Worm (Caenorhabditis elegans) whole organism, L3 larva: ENCODE measurements around the gene slc-36.1.

Experiments used
- R02D3.7 ChIP-seq: fragments of 150-350 bp; optimal IDR thresholded peaks from 2 replicates; lab custom pipeline; 2014; ENCODE audit warnings: missing biosample characterization, missing genetic modification characterization
- ama-1 ChIP-seq: fragments of 150-350 bp; optimal IDR thresholded peaks from 2 replicates; lab custom pipeline; 2018
- ceh-28 ChIP-seq: fragments of 150-350 bp; optimal IDR thresholded peaks from 2 replicates; lab custom pipeline; 2014; ENCODE audit warnings: missing biosample characterization, missing genetic modification reagents, missing genetic modification characterization
- ceh-82 ChIP-seq: fragments of 150-350 bp; optimal IDR thresholded peaks from 2 replicates; lab custom pipeline; 2014; ENCODE audit warnings: missing biosample characterization, missing genetic modification characterization
- ceh-9 ChIP-seq: sonication (generic microtip); optimal IDR thresholded peaks from 2 replicates; lab custom pipeline; 2018; ENCODE audit warnings: missing biosample characterization, missing genetic modification characterization
- elt-1 ChIP-seq: fragments of 150-350 bp; optimal IDR thresholded peaks from 2 replicates; lab custom pipeline; 2014; ENCODE audit warnings: missing biosample characterization, missing genetic modification characterization
- elt-2 ChIP-seq: sonication (generic microtip); optimal IDR thresholded peaks from 2 replicates; lab custom pipeline; 2016; ENCODE audit warnings: missing genetic modification reagents, mild to moderate bottlenecking, missing genetic modification characterization, missing compliant biosample characterization
- elt-3 ChIP-seq, 3 experiments: fragments of 150-350 bp in 1 of 3; sonication (generic microtip) in 2 of 3; optimal IDR thresholded peaks; 2 replicates in 2 of 3; 4 replicates in 1 of 3; lab custom pipeline; 2014 to 2017; ENCODE audit warnings: missing biosample characterization in 3 of 3, missing genetic modification characterization in 3 of 3
- eor-1 ChIP-seq, 2 experiments: fragments of 150-350 bp; optimal IDR thresholded peaks; 2 replicates each; lab custom pipeline; 2014 to 2018; ENCODE audit warnings: missing biosample characterization in 2 of 2, missing genetic modification characterization in 2 of 2
- fkh-10 ChIP-seq: sonication (generic microtip); optimal IDR thresholded peaks from 2 replicates; lab custom pipeline; 2017; ENCODE audit warnings: missing biosample characterization, missing genetic modification reagents, missing genetic modification characterization
- fkh-2 ChIP-seq: fragments of 150-350 bp; optimal IDR thresholded peaks from 2 replicates; lab custom pipeline; 2014; ENCODE audit warnings: missing biosample characterization, missing genetic modification reagents, missing genetic modification characterization
- fos-1 ChIP-seq: fragments of 150-350 bp; optimal IDR thresholded peaks from 2 replicates; lab custom pipeline; 2014; ENCODE audit warnings: missing biosample characterization, missing genetic modification characterization
- hmg-11 ChIP-seq: sonication (generic microtip); optimal IDR thresholded peaks from 2 replicates; lab custom pipeline; 2016; ENCODE audit warnings: missing genetic modification characterization, missing compliant biosample characterization
- jun-1 ChIP-seq: fragments of 150-350 bp; optimal IDR thresholded peaks from 2 replicates; lab custom pipeline; 2014; ENCODE audit warnings: missing biosample characterization, missing genetic modification reagents, missing genetic modification characterization
- lin-15B ChIP-seq: fragments of 150-350 bp; optimal IDR thresholded peaks from 2 replicates; lab custom pipeline; 2014; ENCODE audit warnings: missing biosample characterization, missing genetic modification characterization
- lin-39 ChIP-seq: fragments of 150-350 bp; optimal IDR thresholded peaks from 2 replicates; lab custom pipeline; 2018; ENCODE audit warnings: missing biosample characterization, missing genetic modification reagents, missing genetic modification characterization
- lsy-12 ChIP-seq: sonication (generic microtip); optimal IDR thresholded peaks from 2 replicates; lab custom pipeline; 2016; ENCODE audit warnings: mild to moderate bottlenecking, missing genetic modification characterization, missing compliant biosample characterization
- mml-1 ChIP-seq: fragments of 150-350 bp; sonication (generic microtip); optimal IDR thresholded peaks from 3 replicates; lab custom pipeline; 2014; ENCODE audit warnings: missing biosample characterization, missing genetic modification characterization
- nfya-1 ChIP-seq: sonication (generic microtip); optimal IDR thresholded peaks from 2 replicates; lab custom pipeline; 2017; ENCODE audit warnings: missing genetic modification characterization, mild to moderate bottlenecking, missing compliant biosample characterization, antibody characterized with exemption, moderate library complexity; ENCODE audit not compliant: insufficient read depth
- nhr-237 ChIP-seq: fragments of 150-350 bp; optimal IDR thresholded peaks from 2 replicates; lab custom pipeline; 2014; ENCODE audit warnings: missing biosample characterization, missing genetic modification characterization
- nhr-25 ChIP-seq: sonication (generic microtip); optimal IDR thresholded peaks from 2 replicates; lab custom pipeline; 2017; ENCODE audit warnings: missing biosample characterization, missing genetic modification characterization
- nhr-28 ChIP-seq: fragments of 150-350 bp; optimal IDR thresholded peaks from 2 replicates; lab custom pipeline; 2014; ENCODE audit warnings: missing biosample characterization, missing genetic modification characterization
- nhr-43 ChIP-seq: sonication (generic microtip); optimal IDR thresholded peaks from 2 replicates; lab custom pipeline; 2016; ENCODE audit warnings: mild to moderate bottlenecking, missing genetic modification characterization, missing compliant biosample characterization; ENCODE audit not compliant: poor library complexity, severe bottlenecking
- nhr-67 ChIP-seq: fragments of 150-350 bp; optimal IDR thresholded peaks from 2 replicates; lab custom pipeline; 2014; ENCODE audit warnings: missing biosample characterization, missing genetic modification characterization
- nhr-77 ChIP-seq: fragments of 150-350 bp; optimal IDR thresholded peaks from 2 replicates; lab custom pipeline; 2014; ENCODE audit warnings: missing biosample characterization, missing genetic modification characterization
- pha-4 ChIP-seq: fragments of 150-350 bp; optimal IDR thresholded peaks from 2 replicates; lab custom pipeline; 2014; ENCODE audit warnings: missing biosample characterization, missing genetic modification reagents, missing genetic modification characterization
- sea-2 ChIP-seq: fragments of 150-350 bp; sonication (generic microtip); optimal IDR thresholded peaks from 4 replicates; lab custom pipeline; 2014; ENCODE audit warnings: missing biosample characterization, missing genetic modification reagents, missing genetic modification characterization
- skn-1 ChIP-seq: fragments of 150-350 bp; optimal IDR thresholded peaks from 2 replicates; lab custom pipeline; 2014; ENCODE audit warnings: missing biosample characterization, missing genetic modification characterization
- snpc-4 ChIP-seq: fragments of 150-350 bp; optimal IDR thresholded peaks from 2 replicates; lab custom pipeline; 2014; ENCODE audit warnings: missing biosample characterization, missing genetic modification characterization
- tbx-2 ChIP-seq: sonication (generic microtip); optimal IDR thresholded peaks from 2 replicates; lab custom pipeline; 2016; ENCODE audit warnings: mild to moderate bottlenecking, missing genetic modification characterization, missing compliant biosample characterization
- unc-39 ChIP-seq: sonication (generic microtip); optimal IDR thresholded peaks from 4 replicates; lab custom pipeline; 2017; ENCODE audit warnings: missing biosample characterization, missing genetic modification characterization
- unc-62 ChIP-seq: fragments of 150-350 bp; sonication (generic microtip); optimal IDR thresholded peaks from 4 replicates; lab custom pipeline; 2014; ENCODE audit warnings: missing biosample characterization, missing genetic modification reagents, missing genetic modification characterization
- zag-1 ChIP-seq: fragments of 150-350 bp; optimal IDR thresholded peaks from 2 replicates; lab custom pipeline; 2014; ENCODE audit warnings: missing biosample characterization, missing genetic modification characterization
- ztf-4 ChIP-seq: fragments of 150-350 bp; optimal IDR thresholded peaks from 2 replicates; lab custom pipeline; 2014; ENCODE audit warnings: missing biosample characterization, missing genetic modification characterization

Gene slc-36.1

ce11 chrIII:13343117-13343516, 35.8 kb downstream of the slc-36.1 start, which contains the start of gene ife-1:
TSS of gene ife-1 (plus strand) at chrIII:13343417.
- TF ChIP-seq nhr-67 (tag; lab: Kevin White, UChicago) (no peak), tbx-2 (tag; lab: Kevin White, UChicago) (no peak), lsy-12 (no peak), nhr-77 (tag; lab: Kevin White, UChicago) (no peak), pha-4 (no peak), ama-1 (lab: Kevin White, UChicago) (no peak), ceh-28 (no peak), skn-1 (tag; lab: Kevin White, UChicago) (no peak), fkh-2 (no peak), lin-39 (tag; lab: Kevin White, UChicago) (no peak), R02D3.7 (tag; lab: Kevin White, UChicago) (no peak), lin-15B (no peak), fos-1 (tag; lab: Kevin White, UChicago) (no peak), nhr-43 (tag; lab: Kevin White, UChicago) (no peak), fkh-10 (GFP tag; lab: Kevin White, UChicago) (no peak), ceh-82 (tag; lab: Kevin White, UChicago) (no peak)

ce11 chrIII:13343562-13344139, 36.3 kb downstream of the slc-36.1 start:
- TF ChIP-seq nhr-28 (tag; lab: Kevin White, UChicago) (no peak), mml-1 (tag; lab: Kevin White, UChicago) (no peak), zag-1 (tag; lab: Kevin White, UChicago) (no peak), eor-1 (tag; optimal IDR thresholded peaks at IDR 0.05; lab: Kevin White, UChicago) (no peak), unc-39 (tag; lab: Kevin White, UChicago) (no peak), snpc-4 (tag; lab: Kevin White, UChicago) (no peak), elt-3 (tag; optimal IDR thresholded peaks at IDR 0.05; lab: Kevin White, UChicago) (no peak)

ce11 chrIII:13344538-13345136, 37.3 kb downstream of the slc-36.1 start, which contains the start of gene acaa-2:
TSS of gene acaa-2 (plus strand) at chrIII:13344937.
- no peak for TF ChIP-seq ztf-4
- TF ChIP-seq skn-1 (tag; lab: Kevin White, UChicago): peak; percentile 93
- peak; percentile 0 for TF ChIP-seq lin-15B
- TF ChIP-seq R02D3.7 (tag; lab: Kevin White, UChicago): no peak
- peak; percentile 34 for TF ChIP-seq hmg-11 (tag; lab: Kevin White, UChicago)
- TF ChIP-seq unc-62: no peak
- TF ChIP-seq nhr-237 (tag; lab: Kevin White, UChicago): no peak
- peak; percentile 56 for TF ChIP-seq elt-2
- no peak for TF ChIP-seq fkh-2
- no peak for TF ChIP-seq ceh-9 (tag; lab: Kevin White, UChicago)
- TF ChIP-seq nfya-1 (tag; lab: Kevin White, UChicago): peak; percentile 40
- no peak for TF ChIP-seq tbx-2 (tag; lab: Kevin White, UChicago)
- no peak for TF ChIP-seq unc-39 (tag; lab: Kevin White, UChicago)
- no peak for TF ChIP-seq elt-1 (tag; lab: Kevin White, UChicago)
- TF ChIP-seq nhr-25 (tag; lab: Kevin White, UChicago): peak; percentile 35
- no peak for TF ChIP-seq jun-1 (tag; lab: Kevin White, UChicago)
- no peak for TF ChIP-seq sea-2 (GFP tag; lab: Kevin White, UChicago)
- TF ChIP-seq, all 47 proteins: peak for 6

- peak; percentile 22 for TF ChIP-seq elt-2
- TF ChIP-seq hmg-11 (tag; lab: Kevin White, UChicago): peak; percentile 11
- peak; percentile 24 for TF ChIP-seq lsy-12
- TF ChIP-seq nhr-43 (tag; lab: Kevin White, UChicago): no peak
These were observed 39.5 kb downstream of the slc-36.1 start, which contains the start of gene mtm-6 for ce11 chrIII:13346785-13347184. TSS of gene mtm-6 (plus strand) at chrIII:13347085.
